Fruit fly (Drosophila melanogaster): ENCODE measurements around the gene Eig71Ef.

- TF ChIP-seq CG34406 (GFP tag; optimal IDR thresholded peaks at IDR 0.05): no peak
- TF ChIP-seq fkh (GFP tag; optimal IDR thresholded peaks at IDR 0.05): peak; percentile 73
- TF ChIP-seq achi (GFP tag; optimal IDR thresholded peaks at IDR 0.05): no peak
- TF ChIP-seq Blimp-1 (GFP tag; optimal IDR thresholded peaks at IDR 0.05): no peak
- TF ChIP-seq OdsH (GFP tag; optimal IDR thresholded peaks at IDR 0.05): no peak
- no peak for TF ChIP-seq CG6163 (GFP tag; IDR thresholded peaks at IDR 0.05)
- TF ChIP-seq Smox (GFP tag; optimal IDR thresholded peaks at IDR 0.05): no peak
- TF ChIP-seq Eip78C (GFP tag): peak; percentile 53
Observed at dm6 chr3L:15647712-15648621, 9.2 kb downstream of the Eig71Ef start, which contains the start of the genes comm3 and CG43083.
